Fruit fly (Drosophila melanogaster): ENCODE data around the gene CG33060.

CG33060 gene

dm6 chr3L:16286258-16286657 lies 44.6 kb upstream of the CG33060 start (continued):
- peak; percentile 10 for TF ChIP-seq Smox (GFP tag; optimal IDR thresholded peaks at IDR 0.05)
- no peak for TF ChIP-seq CG8119 (GFP tag; IDR thresholded peaks at IDR 0.05)
- TF ChIP-seq lz (GFP tag; optimal IDR thresholded peaks at IDR 0.05), result peak; percentile 24
- peak; percentile 4 for TF ChIP-seq CG31627 (GFP tag; optimal IDR thresholded peaks at IDR 0.05)
- peak; percentile 9 for TF ChIP-seq CG32006 (GFP tag; optimal IDR thresholded peaks at IDR 0.05)
- no peak for TF ChIP-seq Blimp-1 (GFP tag; optimal IDR thresholded peaks at IDR 0.05)
- peak; percentile 12 for TF ChIP-seq Sox102F (GFP tag; optimal IDR thresholded peaks at IDR 0.05)
- peak; percentile 79 for TF ChIP-seq fd59A (GFP tag; optimal IDR thresholded peaks at IDR 0.05)
- TF ChIP-seq Hr39 (GFP tag; optimal IDR thresholded peaks at IDR 0.05), result peak; percentile 29
- TF ChIP-seq salr (GFP tag; optimal IDR thresholded peaks at IDR 0.05), result peak in 1 of 2 experiments; percentile 56
- TF ChIP-seq Hr38 (GFP tag; optimal IDR thresholded peaks at IDR 0.05), result no peak
- peak; percentile 13 for TF ChIP-seq vri (GFP tag; optimal IDR thresholded peaks at IDR 0.05)
- TF ChIP-seq eg (GFP tag; IDR thresholded peaks at IDR 0.05), result no peak
- TF ChIP-seq CG15336 (GFP tag; IDR thresholded peaks at IDR 0.05), result no peak
- peak; percentile 71 for TF ChIP-seq Eip75B (GFP tag; optimal IDR thresholded peaks at IDR 0.05)
- peak; percentile 50 for TF ChIP-seq net (GFP tag; optimal IDR thresholded peaks at IDR 0.05)
- TF ChIP-seq topi (GFP tag; optimal IDR thresholded peaks at IDR 0.05), result peak; percentile 35
- TF ChIP-seq CG10669 (GFP tag; optimal IDR thresholded peaks at IDR 0.05), result peak; percentile 85
- peak; percentile 38 for TF ChIP-seq CG8319 (GFP tag; optimal IDR thresholded peaks at IDR 0.05)
- peak; percentile 64 for TF ChIP-seq acj6 (GFP tag; optimal IDR thresholded peaks at IDR 0.05)
- no peak for TF ChIP-seq fkh (GFP tag; optimal IDR thresholded peaks at IDR 0.05)
- peak; percentile 3 for TF ChIP-seq cyc (GFP tag; optimal IDR thresholded peaks at IDR 0.05)
- TF ChIP-seq Met (GFP tag; optimal IDR thresholded peaks at IDR 0.05), result peak; percentile 19
- TF ChIP-seq CG11294 (GFP tag; IDR thresholded peaks at IDR 0.05), result no peak
- peak; percentile 51 for TF ChIP-seq Sox14 (GFP tag; optimal IDR thresholded peaks at IDR 0.05)
- peak; percentile 44; the same call in 1 of the 3 replicates for TF ChIP-seq CG6163 (GFP tag; IDR thresholded peaks at IDR 0.05)
- no peak for TF ChIP-seq dac (GFP tag; optimal IDR thresholded peaks at IDR 0.05)
- peak; percentile 64 for TF ChIP-seq CG6792 (GFP tag; optimal IDR thresholded peaks at IDR 0.05)
- TF ChIP-seq CG3032 (tag; optimal IDR thresholded peaks at IDR 0.05), result peak; percentile 85
- peak; percentile 77 for TF ChIP-seq CG6808 (GFP tag; optimal IDR thresholded peaks at IDR 0.05)
- TF ChIP-seq CG34406 (GFP tag; optimal IDR thresholded peaks at IDR 0.05), result peak; percentile 58
- no peak for TF ChIP-seq Gug (GFP tag; IDR thresholded peaks at IDR 0.05)
- peak; percentile 17 for TF ChIP-seq CG11902 (GFP tag; optimal IDR thresholded peaks at IDR 0.05)
- TF ChIP-seq CG9139 (GFP tag; optimal IDR thresholded peaks at IDR 0.05), result peak; percentile 47
- peak; percentile 39 for TF ChIP-seq svp (GFP tag)
- TF ChIP-seq CG10631 (GFP tag; optimal IDR thresholded peaks at IDR 0.05), result peak; percentile 54
- TF ChIP-seq CG16779 (tag; optimal IDR thresholded peaks at IDR 0.05), result peak; percentile 30
- TF ChIP-seq CG3919 (GFP tag; optimal IDR thresholded peaks at IDR 0.05), result peak; percentile 55
- TF ChIP-seq dsx (GFP tag; optimal IDR thresholded peaks at IDR 0.05; ENCODE audit: poor library complexity, severe bottlenecking), result peak; percentile 77
- no peak for TF ChIP-seq CG6854 (GFP tag; optimal IDR thresholded peaks at IDR 0.05)

dm6 chr3L:16288322-16288721 lies 42.5 kb upstream of the CG33060 start, which contains the start of gene CG13046:
TSS of gene CG13046 (minus strand) at chr3L:16288422.
- no peak for TF ChIP-seq Ets21C (GFP tag; optimal IDR thresholded peaks at IDR 0.05)
- TF ChIP-seq CG6276 (GFP tag; optimal IDR thresholded peaks at IDR 0.05), result no peak
- no peak for TF ChIP-seq CG31627 (GFP tag; optimal IDR thresholded peaks at IDR 0.05)
- TF ChIP-seq cyc (GFP tag; optimal IDR thresholded peaks at IDR 0.05), result no peak
- no peak for TF ChIP-seq salr (GFP tag; optimal IDR thresholded peaks at IDR 0.05)
- TF ChIP-seq CG11902 (GFP tag; optimal IDR thresholded peaks at IDR 0.05), result no peak
- no peak for TF ChIP-seq CG10631 (GFP tag; optimal IDR thresholded peaks at IDR 0.05)
- no peak for TF ChIP-seq CG4318 (GFP tag; optimal IDR thresholded peaks at IDR 0.05)
